Fruit fly (Drosophila melanogaster) whole organism, wandering third instar larva: ENCODE data around the gene CG13045.

Experiments used
- HLH106 ChIP-seq: fragments of 200-800 bp; optimal IDR thresholded peaks from 3 replicates; lab custom pipeline; 2019; ENCODE audit warnings: missing biosample characterization, mild to moderate bottlenecking, missing genetic modification characterization, moderate library complexity
- dsf ChIP-seq: sonication (Bioruptor generic); optimal IDR thresholded peaks from 2 replicates; lab custom pipeline; 2016; ENCODE audit warnings: missing biosample characterization, missing genetic modification characterization, borderline replicate concordance
- ey ChIP-seq: fragments of 200-800 bp; sonication (Bioruptor generic); optimal IDR thresholded peaks from 2 replicates; lab custom pipeline; 2016; ENCODE audit warnings: missing biosample characterization, missing genetic modification characterization
- jim ChIP-seq: fragments of 175-275, 200-325 bp; sonication (Bioruptor generic); optimal IDR thresholded peaks from 2 replicates; lab custom pipeline; 2016; ENCODE audit warnings: missing biosample characterization, mild to moderate bottlenecking, missing genetic modification characterization
- pan ChIP-seq: fragments of >200 bp; optimal IDR thresholded peaks from 2 replicates; lab custom pipeline; 2017
- psq ChIP-seq: fragments of 200-800 bp; sonication (Bioruptor generic); optimal IDR thresholded peaks from 3 replicates; lab custom pipeline; 2017; ENCODE audit warnings: missing biosample characterization, mild to moderate bottlenecking, missing genetic modification characterization, moderate library complexity
- woc ChIP-seq: sonication (Bioruptor generic); optimal IDR thresholded peaks from 2 replicates; lab custom pipeline; 2016; ENCODE audit warnings: missing biosample characterization, mild to moderate bottlenecking, missing genetic modification characterization

dm6 chr3L:16337739-16338138 lies 47.0 kb upstream of the CG13045 start:
- TF ChIP-seq dsf (GFP tag; lab: Kevin White, UChicago) (no peak), psq (GFP tag; lab: Kevin White, UChicago) (no peak), jim (GFP tag; lab: Kevin White, UChicago) (no peak), pan (lab: Kevin White, UChicago) (no peak), ey (GFP tag; lab: Kevin White, UChicago) (no peak), HLH106 (tag; lab: Kevin White, UChicago) (no peak), woc (GFP tag; lab: Kevin White, UChicago) (no peak)
